Worm (Caenorhabditis elegans) whole organism, L1 larva: ENCODE measurements around the gene C25E10.5.

Source experiments
- Y116A8C.19 ChIP-seq: sonication (generic microtip); optimal IDR thresholded peaks from 2 replicates; lab custom pipeline; 2016; ENCODE audit warnings: missing compliant biosample characterization, missing genetic modification characterization, borderline replicate concordance
- alr-1 ChIP-seq: fragments of 200-800 bp; sonication (Bioruptor generic); optimal IDR thresholded peaks from 2 replicates; lab custom pipeline; 2018; ENCODE audit warnings: borderline replicate concordance, mild to moderate bottlenecking, missing genetic modification characterization, missing compliant biosample characterization
- aly-2 ChIP-seq: fragments of 150-350 bp; optimal IDR thresholded peaks from 2 replicates; lab custom pipeline; 2014; ENCODE audit warnings: missing biosample characterization, missing genetic modification characterization
- ama-1 ChIP-seq: fragments of 150-350 bp; optimal IDR thresholded peaks from 2 replicates; lab custom pipeline; 2014
- blmp-1 ChIP-seq: fragments of 150-350 bp; optimal IDR thresholded peaks from 2 replicates; lab custom pipeline; 2014; ENCODE audit warnings: missing biosample characterization, missing genetic modification characterization
- dsc-1 ChIP-seq: sonication (generic microtip); optimal IDR thresholded peaks from 2 replicates; lab custom pipeline; 2016; ENCODE audit warnings: mild to moderate bottlenecking, missing genetic modification characterization, missing compliant biosample characterization
- efl-1 ChIP-seq, 4 experiments: fragments of 150-350 bp; optimal IDR thresholded peaks in 3 of 4; peaks in 1 of 4; 1 replicate in 1 of 4; 2 replicates in 3 of 4; lab custom pipeline; 2014; ENCODE audit warnings: missing biosample characterization in 2 of 4, missing genetic modification characterization in 2 of 4, missing genetic modification reagents in 2 of 4
- efl-3 ChIP-seq: fragments of 200-800 bp; sonication (Bioruptor generic); optimal IDR thresholded peaks from 2 replicates; lab custom pipeline; 2018; ENCODE audit warnings: mild to moderate bottlenecking, missing genetic modification characterization, missing compliant biosample characterization
- elt-2 ChIP-seq: sonication (generic microtip); optimal IDR thresholded peaks from 2 replicates; lab custom pipeline; 2016; ENCODE audit warnings: missing genetic modification characterization, mild to moderate bottlenecking, inconsistent platforms, missing compliant biosample characterization, missing genetic modification reagents
- ets-5 ChIP-seq: fragments of 200-800 bp; sonication (Bioruptor generic); IDR thresholded peaks from 2 replicates; pipeline ENCODE4 v1.3.6; 2022; ENCODE audit warnings: missing genetic modification characterization, missing compliant biosample characterization
- fkh-8 ChIP-seq: sonication (generic microtip); optimal IDR thresholded peaks from 2 replicates; lab custom pipeline; 2016; ENCODE audit warnings: mild to moderate bottlenecking, missing genetic modification characterization, missing compliant biosample characterization
- grh-1 ChIP-seq: fragments of 200-800 bp; sonication (Bioruptor generic); IDR thresholded peaks from 2 replicates; pipeline ENCODE4 v1.3.6; 2022; ENCODE audit warnings: missing genetic modification reagents, missing genetic modification characterization, missing compliant biosample characterization
- hlh-4 ChIP-seq: sonication (generic microtip); optimal IDR thresholded peaks from 2 replicates; lab custom pipeline; 2016; ENCODE audit warnings: mild to moderate bottlenecking, missing genetic modification characterization, missing compliant biosample characterization
- lin-13 ChIP-seq: fragments of 150-350 bp; optimal IDR thresholded peaks from 2 replicates; lab custom pipeline; 2014; ENCODE audit warnings: missing biosample characterization, missing genetic modification reagents, missing genetic modification characterization
- lin-14 ChIP-seq: fragments of 200-800 bp; sonication (Bioruptor generic); optimal IDR thresholded peaks from 2 replicates; lab custom pipeline; 2018; ENCODE audit warnings: mild to moderate bottlenecking, missing genetic modification characterization, moderate library complexity, missing compliant biosample characterization
- lin-35 ChIP-seq, 2 experiments: fragments of 150-350 bp; optimal IDR thresholded peaks; 2 replicates each; lab custom pipeline; 2014; ENCODE audit warnings: missing biosample characterization in 2 of 2, missing genetic modification characterization in 2 of 2, missing genetic modification reagents in 2 of 2
- lin-39 ChIP-seq: fragments of 150-350 bp; optimal IDR thresholded peaks from 2 replicates; lab custom pipeline; 2014; ENCODE audit warnings: missing biosample characterization, missing genetic modification reagents, missing genetic modification characterization
- lir-3 ChIP-seq: sonication (generic microtip); optimal IDR thresholded peaks from 2 replicates; lab custom pipeline; 2016; ENCODE audit warnings: mild to moderate bottlenecking, missing genetic modification characterization, moderate library complexity, missing compliant biosample characterization; ENCODE audit not compliant: poor library complexity
- mep-1 ChIP-seq: fragments of 150-350 bp; optimal IDR thresholded peaks from 2 replicates; lab custom pipeline; 2014; ENCODE audit warnings: missing biosample characterization, missing genetic modification characterization
- nhr-11 ChIP-seq: fragments of 150-350 bp; optimal IDR thresholded peaks from 2 replicates; lab custom pipeline; 2014; ENCODE audit warnings: missing biosample characterization, missing genetic modification characterization
- nhr-47 ChIP-seq: sonication (generic microtip); optimal IDR thresholded peaks from 2 replicates; lab custom pipeline; 2016; ENCODE audit warnings: mild to moderate bottlenecking, missing genetic modification characterization, moderate library complexity, missing compliant biosample characterization
- nhr-71 ChIP-seq: sonication (generic microtip); optimal IDR thresholded peaks from 2 replicates; lab custom pipeline; 2016; ENCODE audit warnings: mild to moderate bottlenecking, missing genetic modification characterization, moderate library complexity, missing compliant biosample characterization
- nhr-76 ChIP-seq: sonication (generic microtip); optimal IDR thresholded peaks from 2 replicates; lab custom pipeline; 2017; ENCODE audit warnings: missing biosample characterization, missing genetic modification characterization
- nhr-77 ChIP-seq: fragments of 150-350 bp; optimal IDR thresholded peaks from 2 replicates; lab custom pipeline; 2014; ENCODE audit warnings: missing biosample characterization, missing genetic modification characterization
- nhr-84 ChIP-seq: sonication (generic microtip); optimal IDR thresholded peaks from 2 replicates; lab custom pipeline; 2017; ENCODE audit warnings: missing biosample characterization, missing genetic modification characterization
- nhr-90 ChIP-seq: sonication (generic microtip); optimal IDR thresholded peaks from 2 replicates; lab custom pipeline; 2016; ENCODE audit warnings: mild to moderate bottlenecking, missing genetic modification characterization, missing compliant biosample characterization; ENCODE audit not compliant: poor library complexity
- pax-3 ChIP-seq: fragments of 200-800 bp; sonication (Bioruptor generic); optimal IDR thresholded peaks from 2 replicates; lab custom pipeline; 2018; ENCODE audit warnings: mild to moderate bottlenecking, missing genetic modification characterization, moderate library complexity, missing compliant biosample characterization
- pqm-1 ChIP-seq: sonication (generic microtip); optimal IDR thresholded peaks from 3 replicates; lab custom pipeline; 2017; ENCODE audit warnings: missing biosample characterization, missing genetic modification characterization
- sox-4 ChIP-seq: sonication (generic microtip); optimal IDR thresholded peaks from 2 replicates; lab custom pipeline; 2016; ENCODE audit warnings: missing genetic modification characterization, missing compliant biosample characterization
- swsn-7 ChIP-seq: sonication (generic microtip); optimal IDR thresholded peaks from 2 replicates; lab custom pipeline; 2016; ENCODE audit warnings: missing genetic modification characterization, missing compliant biosample characterization
- tbx-2 ChIP-seq: sonication (generic microtip); optimal IDR thresholded peaks from 2 replicates; lab custom pipeline; 2016; ENCODE audit warnings: missing genetic modification characterization, missing compliant biosample characterization
- unc-130 ChIP-seq: fragments of 150-350 bp; optimal IDR thresholded peaks from 2 replicates; lab custom pipeline; 2017; ENCODE audit warnings: missing biosample characterization, missing genetic modification characterization, inconsistent platforms
- unc-98 ChIP-seq: fragments of 200-800 bp; sonication (Bioruptor generic); IDR thresholded peaks from 2 replicates; pipeline ENCODE4 v1.3.6; 2022; ENCODE audit warnings: missing genetic modification characterization, missing compliant biosample characterization
- ztf-4 ChIP-seq: fragments of 150-350 bp; optimal IDR thresholded peaks from 2 replicates; lab custom pipeline; 2014; ENCODE audit warnings: missing biosample characterization, missing genetic modification characterization

Gene C25E10.5

DNA sequence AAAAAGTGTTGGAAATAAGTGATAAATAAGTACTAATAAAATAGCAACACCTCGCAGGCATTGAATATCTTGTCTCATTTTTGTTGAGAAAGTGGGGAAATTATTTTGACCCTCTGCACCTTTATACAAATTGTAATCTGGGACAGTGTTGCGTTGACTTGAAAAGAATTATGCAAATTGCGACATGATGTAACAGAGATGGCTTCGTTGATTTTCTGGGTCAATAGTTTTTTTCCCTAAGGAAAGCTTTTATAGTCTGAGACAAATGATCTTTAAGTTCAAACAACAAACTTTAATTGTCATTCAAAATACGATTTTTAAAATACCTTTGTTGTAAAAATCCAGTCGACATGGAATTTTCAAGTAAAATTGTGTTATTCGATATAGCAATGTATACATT is 5.6 kb upstream of the C25E10.5 start, which contains the start of gene bus-1 (continued):
- TF ChIP-seq blmp-1 (tag; lab: Kevin White, UChicago), result no peak
- no peak for TF ChIP-seq nhr-77 (tag; lab: Kevin White, UChicago)
- no peak for TF ChIP-seq nhr-76 (tag; lab: Kevin White, UChicago)
- TF ChIP-seq sox-4 (tag; lab: Kevin White, UChicago), result no peak
- TF ChIP-seq mep-1, result no peak

DNA sequence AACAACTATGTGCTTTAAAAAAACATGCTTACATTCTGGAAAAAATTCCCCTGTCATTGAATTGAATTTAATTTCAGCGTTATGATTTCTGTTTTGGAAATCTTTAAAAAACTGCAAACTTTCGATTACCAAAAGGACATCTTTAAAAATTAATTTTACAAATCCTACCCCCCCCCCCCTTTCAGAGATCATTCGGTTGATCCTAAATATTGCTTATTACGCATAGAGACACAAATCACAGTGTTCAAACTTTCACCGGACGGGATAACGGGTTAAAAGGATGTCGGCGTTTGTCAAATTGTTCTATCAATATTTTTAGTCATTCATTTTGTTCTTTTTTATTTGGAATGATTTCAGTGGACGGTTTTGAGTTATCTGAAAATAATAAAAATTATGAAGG is 2.9 kb downstream of the C25E10.5 start, which contains the start of gene C25E10.4:
Gene C25E10.4 (plus strand): TSS at position 301 of the 400 bp plus-strand sequence.
- TF ChIP-seq efl-1 (optimal IDR thresholded peaks at IDR 0.05; lab: Kevin White, UChicago) (no peak), efl-1 (GFP tag; optimal IDR thresholded peaks at IDR 0.05 in 1 of 2; lab: Kevin White, UChicago) (peak in 1 of 2 experiments; percentile 43), blmp-1 (tag; lab: Kevin White, UChicago) (peak; percentile 33), nhr-11 (tag; lab: Kevin White, UChicago) (no peak), pqm-1 (tag; lab: Kevin White, UChicago) (no peak)

DNA sequence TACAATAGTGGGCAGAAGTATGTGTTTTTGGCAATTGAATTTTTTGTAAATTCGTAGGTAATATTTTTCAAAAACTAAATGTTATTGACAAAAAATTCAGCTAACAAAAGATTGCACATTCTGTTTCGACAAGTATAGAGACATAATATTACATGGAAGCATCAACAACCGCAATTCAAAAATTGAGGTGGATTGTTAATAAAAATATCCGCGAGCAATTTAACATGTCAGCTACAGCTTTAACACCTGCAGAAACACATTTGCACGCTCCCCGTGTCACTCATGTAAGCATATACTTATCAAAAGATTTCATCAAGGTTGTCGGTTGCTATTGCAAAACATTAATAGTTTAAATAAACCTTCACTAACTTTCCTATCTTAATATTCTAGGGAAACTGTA is 5.3 kb downstream of the C25E10.5 start, which contains the start of gene srsx-34:
Gene srsx-34 (plus strand): TSS at position 301 of the 400 bp plus-strand sequence.
- TF ChIP-seq lin-13 (no peak), ztf-4 (tag; lab: Kevin White, UChicago) (no peak), alr-1 (no peak)

DNA sequence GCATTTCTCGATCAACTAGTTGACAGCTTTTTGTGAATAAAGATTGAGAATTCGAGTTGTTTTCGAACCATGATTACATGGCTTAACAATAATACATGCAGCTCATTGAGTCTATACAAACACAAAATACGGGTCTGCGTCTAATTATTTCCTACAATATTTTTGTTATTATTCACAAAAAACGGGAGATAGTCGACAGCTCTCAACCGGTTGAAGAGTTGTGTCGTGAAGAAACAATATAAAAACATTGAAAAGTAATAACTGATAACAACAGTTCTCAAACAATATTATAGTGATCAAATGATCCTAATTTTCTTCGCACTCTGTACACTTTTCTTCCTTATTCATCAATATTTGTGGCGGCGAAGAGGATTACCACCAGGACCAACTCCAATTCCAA is 10.7 kb downstream of the C25E10.5 start, which contains the start of gene cyp-33B1:
Gene cyp-33B1 (plus strand): TSS at position 301 of the 400 bp plus-strand sequence.
- TF ChIP-seq fkh-8 (no peak), tbx-2 (tag; lab: Kevin White, UChicago) (no peak), hlh-4 (tag; lab: Kevin White, UChicago) (no peak), ets-5 (GFP tag; lab: Robert Waterston, UW) (no peak), sox-4 (tag; lab: Kevin White, UChicago) (no peak), lir-3 (no peak), unc-130 (tag; lab: Kevin White, UChicago) (no peak), efl-1 (optimal IDR thresholded peaks at IDR 0.05; lab: Kevin White, UChicago) (no peak), efl-1 (GFP tag; optimal IDR thresholded peaks at IDR 0.05 in 1 of 2; lab: Kevin White, UChicago) (no peak), lin-39 (no peak)
- TF ChIP-seq, all 84 proteins: peak for 0

DNA sequence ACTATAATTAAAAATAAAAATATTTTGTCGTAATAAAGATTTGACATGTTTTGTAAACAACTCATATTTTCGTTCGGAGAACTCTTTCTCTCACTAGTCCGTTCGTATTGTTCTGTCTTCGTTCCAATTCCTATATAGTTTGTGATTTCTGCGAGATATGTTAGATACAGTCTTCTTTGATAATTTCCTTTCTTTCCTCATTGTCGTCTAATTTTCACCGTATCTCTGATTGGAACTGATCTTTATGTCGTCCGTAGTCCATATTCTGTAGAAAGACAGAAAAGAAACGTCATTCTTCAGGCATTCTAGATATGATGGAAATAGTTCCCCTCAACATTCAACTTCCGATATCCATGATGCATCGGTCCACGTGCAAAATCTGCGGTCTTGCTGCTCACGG is 14.5 kb downstream of the C25E10.5 start, which contains the start of gene nhr-30:
Gene nhr-30 (plus strand): TSS at position 301 of the 400 bp plus-strand sequence.
- TF ChIP-seq ets-5 (GFP tag; lab: Robert Waterston, UW), result no peak
- no peak for TF ChIP-seq grh-1 (GFP tag; lab: Robert Waterston, UW)
- TF ChIP-seq lir-3, result no peak
- TF ChIP-seq, all 84 proteins: peak for 0

DNA sequence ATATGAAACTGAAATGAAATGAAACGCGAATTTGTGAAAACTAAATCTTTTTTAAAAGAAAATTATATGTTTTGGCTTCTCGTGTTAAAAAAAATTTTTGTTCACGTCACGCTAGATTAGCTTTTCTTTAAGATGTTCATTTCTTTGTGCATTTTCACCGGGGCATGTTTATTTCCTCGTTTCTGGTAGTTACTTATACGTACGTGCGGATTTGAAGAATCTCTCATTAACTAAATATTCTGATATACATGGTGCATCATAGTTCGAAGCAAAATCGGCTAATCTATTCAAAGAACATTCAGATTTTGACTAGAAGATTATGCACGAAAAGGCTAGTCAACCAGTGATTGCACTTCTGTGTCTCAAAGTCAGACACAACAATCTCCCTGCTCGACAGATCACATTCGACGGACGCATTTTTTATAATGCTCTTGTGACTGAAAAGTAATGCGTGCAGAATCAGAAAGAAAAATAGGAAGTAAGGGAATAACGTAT is 17.3 kb downstream of the C25E10.5 start, which contains the start of gene C25E10.17:
Gene C25E10.17 (minus strand): TSS at position 51 of the 495 bp plus-strand sequence.
- no peak for TF ChIP-seq efl-3
- peak; percentile 42 for TF ChIP-seq nhr-71
- no peak for TF ChIP-seq alr-1
- no peak for TF ChIP-seq nhr-84 (tag; lab: Kevin White, UChicago)
- peak; percentile 13 for TF ChIP-seq lin-14
- TF ChIP-seq swsn-7, result no peak
- TF ChIP-seq aly-2 (tag; lab: Kevin White, UChicago), result no peak
- peak; percentile 43 for TF ChIP-seq nhr-47 (tag; lab: Kevin White, UChicago)
- peak; percentile 44 for TF ChIP-seq pax-3 (tag; lab: Kevin White, UChicago)
- TF ChIP-seq unc-98 (GFP tag; lab: Robert Waterston, UW), result no peak
- TF ChIP-seq Y116A8C.19 (tag; lab: Kevin White, UChicago), result no peak
- no peak for TF ChIP-seq elt-2 (tag; lab: Kevin White, UChicago)
- peak; percentile 58 for TF ChIP-seq sox-4 (tag; lab: Kevin White, UChicago)
- peak; percentile 37 for TF ChIP-seq nhr-11 (tag; lab: Kevin White, UChicago)
- TF ChIP-seq nhr-90, result no peak
- TF ChIP-seq dsc-1 (tag; lab: Kevin White, UChicago), result peak; percentile 67
- TF ChIP-seq mep-1, result no peak
- TF ChIP-seq lin-35 (GFP tag; optimal IDR thresholded peaks at IDR 0.05; lab: Kevin White, UChicago), result no peak
- no peak for TF ChIP-seq ama-1 (lab: Kevin White, UChicago)
- no peak for TF ChIP-seq lin-13
- peak; percentile 89 for TF ChIP-seq fkh-8
